Comparison of ENCODE assay signal across 3 worm cellular contexts in genomic region chrII:10554972-10555371, ce11.
TF ChIP-seq lines count a peak whose summit lies in the region.

Gene mnk-1 (minus strand): TSS chrII:10555044.

TF ChIP-seq in whole organism, L3 larva, 47 proteins besides CTCF, POLR2A, EP300 and RAD21:
- TF ChIP-seq egl-5 (tag; optimal IDR thresholded peaks at IDR 0.05; lab: Kevin White, UChicago) (peak; percentile 22), pqm-1 (tag; optimal IDR thresholded peaks at IDR 0.05; lab: Kevin White, UChicago) (no peak)

TF ChIP-seq in whole organism, L4 larva, 104 proteins besides CTCF, POLR2A, EP300 and RAD21:
- no peak for TF ChIP-seq lin-39 (tag; optimal IDR thresholded peaks at IDR 0.05; lab: Kevin White, UChicago)
- peak; percentile 87 for TF ChIP-seq aha-1 (tag; lab: Kevin White, UChicago)
- TF ChIP-seq dmd-8 (GFP tag; IDR thresholded peaks at IDR 0.05; lab: Robert Waterston, UW) = no peak
- TF ChIP-seq pqm-1 (tag; optimal IDR thresholded peaks at IDR 0.05; lab: Kevin White, UChicago) = no peak
TF ChIP-seq in whole organism, L4 larva: peak in this region for 1.

TF ChIP-seq in whole organism, young adult, 124 proteins besides CTCF, POLR2A, EP300 and RAD21:
- no peak for TF ChIP-seq cebp-1 (GFP tag; IDR thresholded peaks at IDR 0.05; lab: Robert Waterston, UW)
- TF ChIP-seq cebp-1 (tag; optimal IDR thresholded peaks at IDR 0.05; lab: Kevin White, UChicago) = peak; percentile 63
- no peak for TF ChIP-seq tlf-1 (GFP tag; optimal IDR thresholded peaks at IDR 0.05; lab: Kevin White, UChicago)
TF ChIP-seq in whole organism, young adult: peak in this region for 1.
